Worm (Caenorhabditis elegans): Measurements from ENCODE around the gene nhr-25.

nhr-25 gene

DNA sequence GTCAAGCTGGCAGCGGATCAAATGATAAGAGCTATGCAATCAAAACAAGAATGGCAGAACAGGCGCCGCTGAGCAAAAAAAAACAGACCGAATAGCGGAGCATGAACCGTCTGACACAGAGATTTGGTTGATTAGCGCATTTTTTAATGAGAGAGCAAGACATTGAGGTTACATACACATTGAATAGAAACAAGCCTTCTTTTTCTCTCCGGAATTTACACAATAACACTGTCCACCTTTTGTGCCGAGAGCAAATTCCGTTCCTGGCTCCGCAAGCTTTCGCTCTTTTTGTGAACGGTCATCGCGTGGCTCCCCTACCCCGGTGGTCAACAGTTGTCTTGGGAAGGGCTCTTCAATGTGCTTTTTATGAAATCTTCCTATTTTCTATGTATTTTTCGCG is 47.3 kb downstream of the nhr-25 start, which contains the start of gene K03A11.6:
Gene K03A11.6, plus strand, starts transcription at position 301 of the 400 bp plus-strand sequence.
- TF ChIP-seq egl-5 (tag; optimal IDR thresholded peaks at IDR 0.05) (no peak), lin-15B (tag; optimal IDR thresholded peaks at IDR 0.05) (no peak), tbx-2 (tag; optimal IDR thresholded peaks at IDR 0.05) (no peak)

DNA sequence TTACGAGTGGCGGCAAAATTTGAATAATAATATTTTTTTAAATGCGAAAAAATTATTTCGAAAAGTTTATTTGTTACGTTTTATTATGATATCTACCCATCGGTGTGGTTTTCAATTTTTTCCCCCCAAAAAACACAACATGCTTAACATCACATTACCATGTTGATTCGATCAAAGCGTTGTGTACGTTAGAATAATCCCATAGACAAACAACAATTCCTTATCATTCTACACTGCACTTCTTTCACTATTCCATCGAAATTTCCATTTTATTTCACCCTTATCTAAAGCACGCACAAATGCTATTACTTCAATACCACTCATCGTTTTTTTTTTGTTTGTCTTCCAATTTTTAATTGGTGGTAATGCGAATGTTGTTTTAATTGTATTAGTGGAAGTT is 51.7 kb downstream of the nhr-25 start:
- TF ChIP-seq nfya-1 (tag; optimal IDR thresholded peaks at IDR 0.05; ENCODE audit: insufficient read depth) (no peak), skn-1 (tag; optimal IDR thresholded peaks at IDR 0.05) (peak; percentile 11), eor-1 (tag; optimal IDR thresholded peaks at IDR 0.05) (no peak), aly-2 (tag; optimal IDR thresholded peaks at IDR 0.05) (no peak), elt-3 (tag; optimal IDR thresholded peaks at IDR 0.05) (no peak), nhr-237 (tag; optimal IDR thresholded peaks at IDR 0.05) (no peak), nhr-67 (tag; optimal IDR thresholded peaks at IDR 0.05) (no peak), nhr-77 (tag; optimal IDR thresholded peaks at IDR 0.05) (no peak), unc-62 (GFP tag; optimal IDR thresholded peaks at IDR 0.05) (no peak), pqm-1 (tag; optimal IDR thresholded peaks at IDR 0.05) (peak; percentile 51), pha-4 (tag; optimal IDR thresholded peaks at IDR 0.05) (peak; percentile 78), ztf-4 (tag; optimal IDR thresholded peaks at IDR 0.05) (no peak), mdl-1 (tag; optimal IDR thresholded peaks at IDR 0.05) (no peak), elt-2 (tag; optimal IDR thresholded peaks at IDR 0.05) (peak; percentile 88), fkh-10 (GFP tag; optimal IDR thresholded peaks at IDR 0.05) (no peak), ceh-82 (tag; optimal IDR thresholded peaks at IDR 0.05) (no peak), jun-1 (tag; optimal IDR thresholded peaks at IDR 0.05) (peak; percentile 6), nhr-28 (tag; optimal IDR thresholded peaks at IDR 0.05) (no peak), nhr-12 (tag; optimal IDR thresholded peaks at IDR 0.05) (no peak)

DNA sequence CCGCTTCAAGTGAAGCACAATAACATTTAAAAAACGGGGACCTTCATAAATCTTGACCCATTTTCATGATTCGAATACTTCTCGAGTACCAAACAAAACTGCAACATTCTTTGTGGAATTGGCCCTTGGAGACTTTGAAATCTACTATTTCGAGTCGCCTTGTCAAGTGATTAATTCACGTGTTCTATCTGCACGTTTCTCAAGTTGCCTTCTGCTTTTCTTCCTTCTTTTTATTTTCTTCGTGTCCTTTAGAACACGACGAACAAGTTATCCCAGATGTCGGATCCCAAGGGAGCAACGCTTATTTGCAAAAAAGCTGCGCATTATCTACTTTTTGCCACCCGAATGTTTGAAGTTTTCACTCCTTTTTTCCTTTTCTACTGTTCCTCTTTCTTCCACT is 53.1 kb downstream of the nhr-25 start:
- TF ChIP-seq egl-27 (tag; optimal IDR thresholded peaks at IDR 0.05) (no peak), elt-2 (tag; optimal IDR thresholded peaks at IDR 0.05) (no peak), elt-1 (tag; optimal IDR thresholded peaks at IDR 0.05) (no peak), elt-3 (tag; optimal IDR thresholded peaks at IDR 0.05) (no peak), nhr-28 (tag; optimal IDR thresholded peaks at IDR 0.05) (no peak), nhr-12 (tag; optimal IDR thresholded peaks at IDR 0.05) (no peak), fkh-2 (tag; optimal IDR thresholded peaks at IDR 0.05) (no peak)

DNA sequence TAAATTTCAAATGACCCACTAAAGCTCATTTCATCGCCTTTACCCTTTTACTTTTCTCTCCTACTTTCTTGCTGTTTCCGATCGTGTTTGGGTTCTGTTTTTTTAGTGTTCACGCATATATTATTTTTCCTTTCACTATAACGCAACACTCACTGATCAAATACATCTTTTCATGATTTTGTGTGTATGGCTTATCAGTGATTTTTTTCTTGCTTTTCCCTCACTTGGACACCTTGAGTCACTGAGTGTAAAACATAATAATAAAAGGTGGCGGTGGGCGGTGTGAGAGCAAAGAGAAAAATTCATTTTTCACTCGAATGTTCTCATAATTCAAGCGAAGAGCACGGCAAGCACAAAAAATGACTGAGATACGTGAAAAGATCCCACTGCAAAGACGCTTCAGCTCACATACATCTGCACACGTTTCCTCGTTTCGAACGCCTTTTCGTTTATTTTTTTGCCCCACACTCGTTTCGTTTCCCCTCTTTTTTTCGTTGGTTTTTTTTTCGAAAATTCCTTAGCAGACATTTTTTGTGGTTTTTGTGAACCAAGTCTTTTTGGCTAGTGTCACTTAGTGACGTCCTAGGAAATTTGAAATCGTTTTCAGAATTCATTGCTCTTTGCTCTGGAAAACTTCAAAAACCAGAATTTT is 54.8 kb downstream of the nhr-25 start, which contains the start of gene K03A11.5:
Gene K03A11.5, plus strand, starts transcription at position 602 of the 652 bp plus-strand sequence.
- TF ChIP-seq mdl-1 (tag; optimal IDR thresholded peaks at IDR 0.05) (no peak), jun-1 (tag; optimal IDR thresholded peaks at IDR 0.05) (no peak), elt-2 (tag; optimal IDR thresholded peaks at IDR 0.05) (peak; percentile 39), fkh-10 (GFP tag; optimal IDR thresholded peaks at IDR 0.05) (no peak), nhr-23 (tag; optimal IDR thresholded peaks at IDR 0.05) (no peak), egl-5 (tag; optimal IDR thresholded peaks at IDR 0.05) (peak; percentile 25), zag-1 (tag; optimal IDR thresholded peaks at IDR 0.05) (no peak), elt-3 (tag; optimal IDR thresholded peaks at IDR 0.05) (no peak), ceh-9 (tag; optimal IDR thresholded peaks at IDR 0.05) (no peak), nfya-1 (tag; optimal IDR thresholded peaks at IDR 0.05; ENCODE audit: insufficient read depth) (no peak)
